Fruit fly (Drosophila melanogaster) whole organism, embryonic: ENCODE results near the gene LIMK1.
A peak's percentile ranks its signal among the peaks of the same experiment; 100 is the strongest.

Experiments used
- C15 ChIP-seq: fragments of 200-800 bp; sonication (Bioruptor generic); IDR thresholded peaks from 3 replicates; pipeline ENCODE4 v1.3.6; 2022; ENCODE audit warnings: missing biosample characterization, missing genetic modification characterization
- CG1024 ChIP-seq: fragments of 200-800 bp; sonication (Bioruptor generic); IDR thresholded peaks from 2 replicates; pipeline ENCODE4 v1.3.6; 2022; ENCODE audit warnings: missing biosample characterization, missing genetic modification characterization
- CG10274 ChIP-seq: fragments of 200-800 bp; sonication (Bioruptor generic); optimal IDR thresholded peaks from 3 replicates; lab custom pipeline; 2017; ENCODE audit warnings: missing biosample characterization, mild to moderate bottlenecking, missing genetic modification characterization
- CG10543 ChIP-seq: fragments of 200-800 bp; sonication (Bioruptor generic); optimal IDR thresholded peaks from 3 replicates; lab custom pipeline; 2017; ENCODE audit warnings: missing biosample characterization, mild to moderate bottlenecking, missing genetic modification characterization, moderate library complexity
- CG13123 ChIP-seq: fragments of 200-800 bp; sonication (Bioruptor generic); optimal IDR thresholded peaks from 2 replicates; lab custom pipeline; 2016; ENCODE audit warnings: missing biosample characterization, missing genetic modification characterization
- CG17186 ChIP-seq: fragments of 200-800 bp; sonication (Bioruptor generic); optimal IDR thresholded peaks from 3 replicates; lab custom pipeline; 2017; ENCODE audit warnings: missing biosample characterization, missing genetic modification reagents, missing genetic modification characterization
- CG17568 ChIP-seq: fragments of 200-800 bp; sonication (Bioruptor generic); optimal IDR thresholded peaks from 2 replicates; lab custom pipeline; 2018; ENCODE audit warnings: missing biosample characterization, mild to moderate bottlenecking, missing genetic modification characterization, moderate library complexity
- CG18619 ChIP-seq: fragments of 200-800 bp; sonication (Bioruptor generic); optimal IDR thresholded peaks from 3 replicates; lab custom pipeline; 2017; ENCODE audit warnings: missing biosample characterization, mild to moderate bottlenecking, missing genetic modification characterization
- CG2875 ChIP-seq: fragments of 200-800 bp; sonication (Bioruptor generic); optimal IDR thresholded peaks from 2 replicates; lab custom pipeline; 2017; ENCODE audit warnings: missing biosample characterization, mild to moderate bottlenecking, missing genetic modification characterization, missing genetic modification reagents
- CG30020 ChIP-seq: fragments of 200-800 bp; optimal IDR thresholded peaks from 2 replicates; lab custom pipeline; 2019; ENCODE audit warnings: missing biosample characterization, mild to moderate bottlenecking, missing genetic modification characterization, moderate library complexity
- CG30403 ChIP-seq: fragments of 200-800 bp; sonication (Bioruptor generic); optimal IDR thresholded peaks from 3 replicates; lab custom pipeline; 2016; ENCODE audit warnings: missing biosample characterization, missing genetic modification characterization
- CG3281 ChIP-seq: fragments of 200-800 bp; sonication (Bioruptor generic); optimal IDR thresholded peaks from 3 replicates; lab custom pipeline; 2017; ENCODE audit warnings: missing biosample characterization, mild to moderate bottlenecking, missing genetic modification characterization
- CG34224 ChIP-seq: fragments of 200-800 bp; sonication (Bioruptor generic); IDR thresholded peaks from 3 replicates; pipeline ENCODE4 v1.3.6; 2022; ENCODE audit warnings: missing biosample characterization, missing genetic modification characterization; ENCODE audit not compliant: partially characterized antibody
- CG3995 ChIP-seq: fragments of 200-800 bp; sonication (Bioruptor generic); optimal IDR thresholded peaks from 3 replicates; lab custom pipeline; 2016; ENCODE audit warnings: missing biosample characterization, missing genetic modification characterization
- CG5245 ChIP-seq: fragments of 200-800 bp; sonication (Bioruptor generic); optimal IDR thresholded peaks from 3 replicates; lab custom pipeline; 2016; ENCODE audit warnings: missing biosample characterization, missing genetic modification characterization
- CG6791 ChIP-seq: fragments of 200-800 bp; sonication (Bioruptor generic); IDR thresholded peaks from 3 replicates; pipeline ENCODE4 v1.3.6; 2022; ENCODE audit warnings: missing biosample characterization, missing genetic modification characterization; ENCODE audit not compliant: partially characterized antibody
- CG6854 ChIP-seq: fragments of 200-800 bp; sonication (Bioruptor generic); optimal IDR thresholded peaks from 3 replicates; lab custom pipeline; 2017; ENCODE audit warnings: missing biosample characterization, mild to moderate bottlenecking, missing genetic modification characterization
- CG7745 ChIP-seq: fragments of 200-800 bp; sonication (Bioruptor generic); optimal IDR thresholded peaks from 2 replicates; lab custom pipeline; 2018; ENCODE audit warnings: missing biosample characterization, mild to moderate bottlenecking, missing genetic modification characterization, moderate library complexity
- CG8944 ChIP-seq: fragments of 200-800 bp; sonication (Bioruptor generic); optimal IDR thresholded peaks from 3 replicates; lab custom pipeline; 2016; ENCODE audit warnings: missing biosample characterization, missing genetic modification characterization
- CG9215 ChIP-seq: fragments of 200-800 bp; sonication (Bioruptor generic); IDR thresholded peaks from 2 replicates; pipeline ENCODE4 v1.3.6; 2022; ENCODE audit warnings: missing biosample characterization, missing genetic modification characterization
- CoRest ChIP-seq: fragments of 200-800 bp; sonication (Bioruptor generic); optimal IDR thresholded peaks from 3 replicates; lab custom pipeline; 2018; ENCODE audit warnings: missing biosample characterization, mild to moderate bottlenecking, missing genetic modification characterization, moderate library complexity
- Dref ChIP-seq: fragments of 200-800 bp; sonication (Bioruptor generic); IDR thresholded peaks from 2 replicates; pipeline ENCODE4 v1.3.6; 2022; ENCODE audit warnings: missing biosample characterization, missing genetic modification characterization
- Fer1 ChIP-seq: fragments of 200-800 bp; sonication (Bioruptor generic); optimal IDR thresholded peaks from 2 replicates; lab custom pipeline; 2017; ENCODE audit warnings: missing biosample characterization, mild to moderate bottlenecking, missing genetic modification characterization
- HLHmδ ChIP-seq: fragments of 200-800 bp; sonication (Bioruptor generic); optimal IDR thresholded peaks from 2 replicates; lab custom pipeline; 2018; ENCODE audit warnings: missing biosample characterization, mild to moderate bottlenecking, missing genetic modification characterization, moderate library complexity
- Meics ChIP-seq: fragments of 200-800 bp; sonication (Bioruptor generic); optimal IDR thresholded peaks from 2 replicates; lab custom pipeline; 2017; ENCODE audit warnings: missing biosample characterization, mild to moderate bottlenecking, missing genetic modification characterization
- Mes4 ChIP-seq: fragments of 200-800 bp; sonication (Bioruptor generic); optimal IDR thresholded peaks from 2 replicates; lab custom pipeline; 2016; ENCODE audit warnings: missing biosample characterization, missing genetic modification characterization
- Mrtf ChIP-seq: fragments of 200-800 bp; sonication (Bioruptor generic); IDR thresholded peaks from 3 replicates; pipeline ENCODE4 v1.3.6; 2022; ENCODE audit warnings: missing biosample characterization, missing genetic modification characterization
- NC2β ChIP-seq: fragments of 200-800 bp; sonication (Bioruptor generic); optimal IDR thresholded peaks from 2 replicates; lab custom pipeline; 2016; ENCODE audit warnings: missing biosample characterization, missing genetic modification characterization
- Neu2 ChIP-seq: fragments of 200-800 bp; sonication (Bioruptor generic); optimal IDR thresholded peaks from 3 replicates; lab custom pipeline; 2016; ENCODE audit warnings: missing biosample characterization, missing genetic modification characterization, borderline replicate concordance
- ap ChIP-seq: fragments of 200-800 bp; sonication (Bioruptor generic); IDR thresholded peaks from 2 replicates; pipeline ENCODE4 v1.3.6; 2022; ENCODE audit warnings: missing biosample characterization, missing genetic modification characterization
- caup ChIP-seq: fragments of 200-800 bp; sonication (Bioruptor generic); optimal IDR thresholded peaks from 3 replicates; lab custom pipeline; 2017; ENCODE audit warnings: missing biosample characterization, mild to moderate bottlenecking, missing genetic modification characterization, moderate library complexity; ENCODE audit not compliant: severe bottlenecking
- corto ChIP-seq: fragments of 200-800 bp; sonication (Bioruptor generic); optimal IDR thresholded peaks from 2 replicates; lab custom pipeline; 2016; ENCODE audit warnings: missing biosample characterization, mild to moderate bottlenecking, missing genetic modification characterization, moderate library complexity
- dimm ChIP-seq: fragments of 200-800 bp; sonication (Bioruptor generic); IDR thresholded peaks from 2 replicates; pipeline ENCODE4 v1.3.6; 2022; ENCODE audit warnings: missing biosample characterization, missing genetic modification characterization
- disco-r ChIP-seq: fragments of 200-800 bp; sonication (Bioruptor generic); optimal IDR thresholded peaks from 2 replicates; lab custom pipeline; 2016; ENCODE audit warnings: missing biosample characterization, missing genetic modification characterization
- ems ChIP-seq: fragments of 200-800 bp; sonication (Bioruptor generic); optimal IDR thresholded peaks from 3 replicates; lab custom pipeline; 2016; ENCODE audit warnings: missing biosample characterization, missing genetic modification characterization
- gcm ChIP-seq: fragments of 200-800 bp; sonication (Bioruptor generic); optimal IDR thresholded peaks from 2 replicates; lab custom pipeline; 2019; ENCODE audit warnings: missing biosample characterization, mild to moderate bottlenecking, missing genetic modification characterization, moderate library complexity
- kah ChIP-seq: fragments of 200-800 bp; sonication (Bioruptor generic); optimal IDR thresholded peaks from 2 replicates; lab custom pipeline; 2018; ENCODE audit warnings: missing biosample characterization, mild to moderate bottlenecking, missing genetic modification characterization
- ken ChIP-seq: fragments of 200-800 bp; sonication (Bioruptor generic); IDR thresholded peaks from 3 replicates; pipeline ENCODE4 v1.3.6; 2022; ENCODE audit warnings: missing biosample characterization, missing genetic modification characterization
- knrl ChIP-seq: fragments of 200-800 bp; sonication (Bioruptor generic); IDR thresholded peaks from 3 replicates; pipeline ENCODE4 v1.3.6; 2022; ENCODE audit warnings: missing biosample characterization, missing genetic modification characterization; ENCODE audit not compliant: partially characterized antibody
- luna ChIP-seq: fragments of 200-800 bp; sonication (Bioruptor generic); optimal IDR thresholded peaks from 2 replicates; lab custom pipeline; 2016; ENCODE audit warnings: missing biosample characterization, missing genetic modification characterization
- nau ChIP-seq: fragments of 200-800 bp; sonication (Bioruptor generic); optimal IDR thresholded peaks from 3 replicates; lab custom pipeline; 2017; ENCODE audit warnings: missing biosample characterization, mild to moderate bottlenecking, missing genetic modification characterization, missing genetic modification reagents
- salm ChIP-seq: fragments of 200-800 bp; sonication (Bioruptor generic); optimal IDR thresholded peaks from 2 replicates; lab custom pipeline; 2018; ENCODE audit warnings: missing biosample characterization, mild to moderate bottlenecking, missing genetic modification characterization
- sr ChIP-seq: fragments of 200-800 bp; sonication (Bioruptor generic); IDR thresholded peaks from 3 replicates; pipeline ENCODE4 v1.3.6; 2022; ENCODE audit warnings: missing biosample characterization, missing genetic modification characterization
- sug ChIP-seq: fragments of 200-800 bp; optimal IDR thresholded peaks from 2 replicates; lab custom pipeline; 2019; ENCODE audit warnings: missing biosample characterization, mild to moderate bottlenecking, missing genetic modification characterization, moderate library complexity
- tgo ChIP-seq: fragments of 200-800 bp; sonication (Bioruptor generic); IDR thresholded peaks from 3 replicates; pipeline ENCODE4 v1.3.6; 2022; ENCODE audit warnings: missing biosample characterization, missing genetic modification characterization
- usp ChIP-seq: fragments of >200 bp; optimal IDR thresholded peaks from 2 replicates; lab custom pipeline; 2017; ENCODE audit warnings: missing biosample characterization, missing genetic modification characterization
- wor ChIP-seq: fragments of 200-800 bp; sonication (Bioruptor generic); IDR thresholded peaks from 2 replicates; pipeline ENCODE4 v1.3.6; 2022; ENCODE audit warnings: missing biosample characterization, missing genetic modification characterization
- zen2 ChIP-seq: fragments of 200-800 bp; sonication (Bioruptor generic); IDR thresholded peaks from 3 replicates; pipeline ENCODE4 v1.3.6; 2022; ENCODE audit warnings: missing biosample characterization, missing genetic modification characterization; ENCODE audit not compliant: partially characterized antibody
- zfh2 ChIP-seq: fragments of 200-800 bp; sonication (Bioruptor generic); optimal IDR thresholded peaks from 2 replicates; lab custom pipeline; 2016; ENCODE audit warnings: missing biosample characterization, missing genetic modification characterization

The LIMK1 gene

dm6 chrX:12591223-12592120 is 521 bp downstream of the LIMK1 start (continued):
- TF ChIP-seq CG9215 (GFP tag; lab: Robert Waterston, UW): no peak
- peak; percentile 22 for TF ChIP-seq caup (GFP tag; lab: Kevin White, UChicago)
- TF ChIP-seq sug (tag; lab: Kevin White, UChicago): no peak
- TF ChIP-seq ems (GFP tag; lab: Kevin White, UChicago): no peak
- no peak for TF ChIP-seq wor
- TF ChIP-seq CG5245 (GFP tag; lab: Kevin White, UChicago): no peak
- TF ChIP-seq Meics: peak; percentile 61
- TF ChIP-seq gcm (GFP tag; lab: Kevin White, UChicago): peak; percentile 41
- TF ChIP-seq ken (GFP tag; lab: Robert Waterston, UW): no peak
- no peak for TF ChIP-seq zen2 (GFP tag; lab: Robert Waterston, UW)
- TF ChIP-seq CG3281: peak; percentile 29
- no peak for TF ChIP-seq corto (GFP tag; lab: Kevin White, UChicago)
- no peak for TF ChIP-seq salm (tag; lab: Kevin White, UChicago)
- TF ChIP-seq CG18619: peak; percentile 45
- no peak for TF ChIP-seq CG3995 (GFP tag; lab: Kevin White, UChicago)
- TF ChIP-seq C15: no peak
- TF ChIP-seq Dref (GFP tag; lab: Robert Waterston, UW): no peak
- TF ChIP-seq zfh2: peak; percentile 4
- TF ChIP-seq ap: no peak
- no peak for TF ChIP-seq tgo (GFP tag; lab: Robert Waterston, UW)
- no peak for TF ChIP-seq usp
- peak; percentile 45 for TF ChIP-seq Mes4 (GFP tag; lab: Kevin White, UChicago)
- no peak for TF ChIP-seq kah (GFP tag; lab: Kevin White, UChicago)
- TF ChIP-seq CG10543 (GFP tag; lab: Kevin White, UChicago): peak; percentile 52
- TF ChIP-seq CG30403 (GFP tag; lab: Kevin White, UChicago): peak; percentile 70
- no peak for TF ChIP-seq sr (GFP tag; lab: Robert Waterston, UW)
- no peak for TF ChIP-seq Neu2 (GFP tag; lab: Kevin White, UChicago)
- no peak for TF ChIP-seq CG17186 (GFP tag; lab: Kevin White, UChicago)
- no peak for TF ChIP-seq CG6791 (GFP tag; lab: Robert Waterston, UW)
- peak; percentile 26 for TF ChIP-seq HLHmδ (GFP tag; lab: Kevin White, UChicago)
- no peak for TF ChIP-seq nau (GFP tag; lab: Kevin White, UChicago)
- no peak for TF ChIP-seq CG17568 (GFP tag; lab: Kevin White, UChicago)
- TF ChIP-seq Mrtf: no peak
- TF ChIP-seq CG6854 (GFP tag; lab: Kevin White, UChicago): peak; percentile 36
- peak; percentile 65 for TF ChIP-seq CoRest
- peak; percentile 40 for TF ChIP-seq CG8944
- TF ChIP-seq dimm (GFP tag; lab: Robert Waterston, UW): no peak
- TF ChIP-seq Fer1 (GFP tag; lab: Kevin White, UChicago): peak; percentile 14
- peak; percentile 44 for TF ChIP-seq CG10274 (GFP tag; lab: Kevin White, UChicago)
- no peak for TF ChIP-seq CG7745 (tag; lab: Kevin White, UChicago)
- peak; percentile 6 for TF ChIP-seq luna (GFP tag; lab: Kevin White, UChicago)
- TF ChIP-seq CG13123: peak; percentile 27
- TF ChIP-seq CG2875 (GFP tag; lab: Kevin White, UChicago): peak; percentile 56
- TF ChIP-seq CG34224: no peak
- peak; percentile 52 for TF ChIP-seq disco-r (GFP tag; lab: Kevin White, UChicago)
- 0 out of 2 replicates have a peak, but pooled peaks have one; percentile 5 for TF ChIP-seq CG1024 (GFP tag; lab: Robert Waterston, UW)
- peak; percentile 23 for TF ChIP-seq NC2β (GFP tag; lab: Kevin White, UChicago)
- TF ChIP-seq CG30020: no peak
- no peak; the same call in 2 of the 3 replicates for TF ChIP-seq knrl
